Worm (Caenorhabditis elegans) whole organism, L4 larva: ENCODE results near the gene slc-25A10.
A peak's percentile ranks its signal among the peaks of the same experiment; 100 is the strongest.

Experiments used
- F26F4.8 ChIP-seq: fragments of 200-800 bp; sonication (Bioruptor generic); conservative IDR thresholded peaks from 2 replicates; pipeline ENCODE4 v1.3.6; 2022; ENCODE audit warnings: missing genetic modification characterization, missing compliant biosample characterization
- T20F7.1 ChIP-seq: fragments of 200-800 bp; sonication (Bioruptor generic); optimal IDR thresholded peaks from 2 replicates; lab custom pipeline; 2018; ENCODE audit warnings: mild to moderate bottlenecking, missing genetic modification characterization, missing compliant biosample characterization
- ZK337.2 ChIP-seq: fragments of 200-800 bp; sonication (Bioruptor generic); IDR thresholded peaks from 2 replicates; pipeline ENCODE4 v1.3.6; 2022; ENCODE audit warnings: missing genetic modification reagents, missing genetic modification characterization, missing compliant biosample characterization
- aha-1 ChIP-seq: fragments of 150-350 bp; peaks from one replicate; lab custom pipeline; 2014; ENCODE audit warnings: missing biosample characterization, missing genetic modification characterization
- ama-1 ChIP-seq: fragments of 150-350 bp; optimal IDR thresholded peaks from 2 replicates; lab custom pipeline; 2014; ENCODE audit warnings: inconsistent platforms, mixed read lengths
- arid-1 ChIP-seq: fragments of 200-800 bp; sonication (Bioruptor generic); conservative IDR thresholded peaks from 2 replicates; pipeline ENCODE4 v1.3.6; 2022; ENCODE audit warnings: missing genetic modification reagents, missing genetic modification characterization, missing compliant biosample characterization
- ceh-20 ChIP-seq: fragments of 200-800 bp; sonication (Bioruptor generic); IDR thresholded peaks from 2 replicates; pipeline ENCODE4 v1.3.6; 2022; ENCODE audit warnings: missing genetic modification reagents, missing genetic modification characterization, missing compliant biosample characterization
- ceh-32 ChIP-seq: sonication (generic microtip); optimal IDR thresholded peaks from 2 replicates; lab custom pipeline; 2016; ENCODE audit warnings: mild to moderate bottlenecking, missing genetic modification characterization, missing compliant biosample characterization; ENCODE audit not compliant: poor library complexity
- ceh-44 ChIP-seq: fragments of 200-800 bp; sonication (Bioruptor generic); IDR thresholded peaks from 2 replicates; pipeline ENCODE4 v1.3.6; 2022; ENCODE audit warnings: missing genetic modification reagents, missing genetic modification characterization, missing compliant biosample characterization
- ceh-82 ChIP-seq: sonication (generic microtip); optimal IDR thresholded peaks from 2 replicates; lab custom pipeline; 2017; ENCODE audit warnings: missing biosample characterization, missing genetic modification characterization
- cey-2 ChIP-seq: sonication (generic microtip); optimal IDR thresholded peaks from 3 replicates; lab custom pipeline; 2017; ENCODE audit warnings: missing genetic modification characterization, mild to moderate bottlenecking, missing compliant biosample characterization, antibody characterized with exemption, borderline replicate concordance; ENCODE audit not compliant: insufficient read depth
- daf-16 ChIP-seq, 3 experiments: sonication (generic microtip); optimal IDR thresholded peaks; 2 replicates each; lab custom pipeline; 2016 to 2017; ENCODE audit warnings: missing genetic modification characterization in 3 of 3, missing genetic modification reagents in 3 of 3, mild to moderate bottlenecking in 2 of 3, missing compliant biosample characterization in 2 of 3, missing biosample characterization in 1 of 3, moderate library complexity in 1 of 3
- dmd-6 ChIP-seq: fragments of 200-800 bp; sonication (Bioruptor generic); IDR thresholded peaks from 2 replicates; pipeline ENCODE4 v1.3.6; 2022; ENCODE audit warnings: missing genetic modification reagents, missing genetic modification characterization, missing compliant biosample characterization
- duxl-1 ChIP-seq: sonication (generic microtip); optimal IDR thresholded peaks from 2 replicates; lab custom pipeline; 2016; ENCODE audit warnings: mild to moderate bottlenecking, missing genetic modification characterization, moderate library complexity, missing compliant biosample characterization; ENCODE audit not compliant: poor library complexity
- dve-1 ChIP-seq: sonication (generic microtip); optimal IDR thresholded peaks from 2 replicates; lab custom pipeline; 2017; ENCODE audit warnings: antibody characterized with exemption, mild to moderate bottlenecking, missing genetic modification characterization, missing compliant biosample characterization; ENCODE audit not compliant: insufficient read depth
- egl-27 ChIP-seq: sonication (generic microtip); optimal IDR thresholded peaks from 3 replicates; lab custom pipeline; 2017; ENCODE audit warnings: missing biosample characterization, missing genetic modification reagents, missing genetic modification characterization
- hif-1 ChIP-seq, 2 experiments: sonication (generic microtip); optimal IDR thresholded peaks; 2 replicates each; lab custom pipeline; 2016 to 2017; ENCODE audit warnings: missing compliant biosample characterization in 2 of 2, missing genetic modification characterization in 2 of 2, missing genetic modification reagents in 2 of 2, missing genotype in 2 of 2, mild to moderate bottlenecking in 1 of 2
- hlh-11 ChIP-seq: fragments of 200-800 bp; sonication (Bioruptor generic); optimal IDR thresholded peaks from 2 replicates; lab custom pipeline; 2018; ENCODE audit warnings: mild to moderate bottlenecking, missing genetic modification characterization, missing compliant biosample characterization
- lin-1 ChIP-seq: fragments of 200-800 bp; sonication (Bioruptor generic); IDR thresholded peaks from 2 replicates; pipeline ENCODE4 v1.3.6; 2022; ENCODE audit warnings: missing genetic modification reagents, missing genetic modification characterization, missing compliant biosample characterization
- lin-15B ChIP-seq: fragments of 150-350 bp; sonication (generic microtip); optimal IDR thresholded peaks from 3 replicates; lab custom pipeline; 2014; ENCODE audit warnings: missing biosample characterization, missing genetic modification characterization
- lin-29 ChIP-seq: fragments of 200-800 bp; sonication (Bioruptor generic); IDR thresholded peaks from 2 replicates; pipeline ENCODE4 v1.3.6; 2022; ENCODE audit warnings: missing genetic modification reagents, missing genetic modification characterization, missing compliant biosample characterization
- lin-38 ChIP-seq: fragments of 200-800 bp; sonication (Bioruptor generic); IDR thresholded peaks from 2 replicates; pipeline ENCODE4 v1.3.6; 2022; ENCODE audit warnings: missing genetic modification reagents, missing genetic modification characterization, missing compliant biosample characterization
- lin-39 ChIP-seq: fragments of 150-350 bp; optimal IDR thresholded peaks from 2 replicates; lab custom pipeline; 2014; ENCODE audit warnings: missing biosample characterization, missing genetic modification reagents, missing genetic modification characterization
- madf-5 ChIP-seq, 2 experiments: fragments of 200-800 bp; sonication (Bioruptor generic); IDR thresholded peaks; 2 replicates each; pipeline ENCODE4 v1.3.6; 2022; ENCODE audit warnings: missing compliant biosample characterization in 2 of 2, missing genetic modification characterization in 2 of 2
- mdl-1 ChIP-seq, 2 experiments: fragments of 150-350 bp in 1 of 2; sonication (generic microtip) in 1 of 2; optimal IDR thresholded peaks; 2 replicates each; lab custom pipeline; 2014 to 2017; ENCODE audit warnings: missing biosample characterization in 2 of 2, missing genetic modification characterization in 2 of 2
- mes-2 ChIP-seq: sonication (generic microtip); optimal IDR thresholded peaks from 2 replicates; lab custom pipeline; 2016; ENCODE audit warnings: missing genotype, mild to moderate bottlenecking, missing genetic modification characterization, missing compliant biosample characterization; ENCODE audit not compliant: poor library complexity, severe bottlenecking
- mxl-2 ChIP-seq: fragments of 200-800 bp; sonication (Bioruptor generic); conservative IDR thresholded peaks from 2 replicates; pipeline ENCODE4 v1.3.6; 2022; ENCODE audit warnings: missing genetic modification reagents, missing genetic modification characterization, missing compliant biosample characterization
- nhr-10 ChIP-seq: fragments of 150-350 bp; optimal IDR thresholded peaks from 2 replicates; lab custom pipeline; 2014; ENCODE audit warnings: missing biosample characterization, missing genetic modification characterization
- nhr-102 ChIP-seq: sonication (generic microtip); optimal IDR thresholded peaks from 2 replicates; lab custom pipeline; 2016; ENCODE audit warnings: mild to moderate bottlenecking, missing genetic modification characterization, moderate library complexity, missing compliant biosample characterization
- nhr-11 ChIP-seq: fragments of 150-350 bp; optimal IDR thresholded peaks from 2 replicates; lab custom pipeline; 2014; ENCODE audit warnings: missing biosample characterization, missing genetic modification characterization
- nhr-28 ChIP-seq: fragments of 150-350 bp; optimal IDR thresholded peaks from 2 replicates; lab custom pipeline; 2014; ENCODE audit warnings: missing biosample characterization, missing genetic modification characterization
- nhr-76 ChIP-seq: fragments of 150-350 bp; optimal IDR thresholded peaks from 2 replicates; lab custom pipeline; 2014; ENCODE audit warnings: missing biosample characterization, missing genetic modification characterization
- pha-4 ChIP-seq, 2 experiments: fragments of 150-350 bp in 1 of 2; fragments of 200-800 bp in 1 of 2; sonication (Bioruptor generic) in 1 of 2; IDR thresholded peaks in 1 of 2; optimal IDR thresholded peaks in 1 of 2; 2 replicates each; pipeline versions ENCODE4 v1.3.6 to Lab custom; 2014 to 2022; ENCODE audit warnings: missing genetic modification characterization in 2 of 2, missing genetic modification reagents in 2 of 2, missing biosample characterization in 1 of 2, missing compliant biosample characterization in 1 of 2
- pqm-1 ChIP-seq: sonication (generic microtip); optimal IDR thresholded peaks from 2 replicates; lab custom pipeline; 2017; ENCODE audit warnings: missing biosample characterization, missing genetic modification characterization
- rbr-2 ChIP-seq: sonication (generic microtip); optimal IDR thresholded peaks from 2 replicates; lab custom pipeline; 2016; ENCODE audit warnings: missing genotype, missing genetic modification characterization, missing compliant biosample characterization
- skn-1 ChIP-seq: fragments of 150-350 bp; optimal IDR thresholded peaks from 2 replicates; lab custom pipeline; 2014; ENCODE audit warnings: missing biosample characterization, missing genetic modification characterization
- snpc-1.2 ChIP-seq: fragments of 200-800 bp; sonication (Bioruptor generic); IDR thresholded peaks from 2 replicates; pipeline ENCODE4 v1.3.6; 2022; ENCODE audit warnings: missing genetic modification reagents, missing genetic modification characterization, missing compliant biosample characterization
- tra-1 ChIP-seq: fragments of 200-800 bp; sonication (Bioruptor generic); IDR thresholded peaks from 2 replicates; pipeline ENCODE4 v1.3.6; 2022; ENCODE audit warnings: missing genetic modification reagents, missing genetic modification characterization, missing compliant biosample characterization
- unc-130 ChIP-seq: sonication (generic microtip); optimal IDR thresholded peaks from 2 replicates; lab custom pipeline; 2016; ENCODE audit warnings: missing genetic modification reagents, missing genetic modification characterization, missing compliant biosample characterization
- unc-39 ChIP-seq: sonication (generic microtip); optimal IDR thresholded peaks from 2 replicates; lab custom pipeline; 2017; ENCODE audit warnings: missing biosample characterization, missing genetic modification characterization
- zfp-2 ChIP-seq: sonication (generic microtip); optimal IDR thresholded peaks from 2 replicates; lab custom pipeline; 2016; ENCODE audit warnings: mild to moderate bottlenecking, missing genetic modification characterization, missing compliant biosample characterization
- zfp-3 ChIP-seq: fragments of 200-800 bp; sonication (Bioruptor generic); conservative IDR thresholded peaks from 2 replicates; pipeline ENCODE4 v1.3.6; 2022; ENCODE audit warnings: missing genetic modification reagents, missing genetic modification characterization, missing compliant biosample characterization

The slc-25A10 gene

DNA sequence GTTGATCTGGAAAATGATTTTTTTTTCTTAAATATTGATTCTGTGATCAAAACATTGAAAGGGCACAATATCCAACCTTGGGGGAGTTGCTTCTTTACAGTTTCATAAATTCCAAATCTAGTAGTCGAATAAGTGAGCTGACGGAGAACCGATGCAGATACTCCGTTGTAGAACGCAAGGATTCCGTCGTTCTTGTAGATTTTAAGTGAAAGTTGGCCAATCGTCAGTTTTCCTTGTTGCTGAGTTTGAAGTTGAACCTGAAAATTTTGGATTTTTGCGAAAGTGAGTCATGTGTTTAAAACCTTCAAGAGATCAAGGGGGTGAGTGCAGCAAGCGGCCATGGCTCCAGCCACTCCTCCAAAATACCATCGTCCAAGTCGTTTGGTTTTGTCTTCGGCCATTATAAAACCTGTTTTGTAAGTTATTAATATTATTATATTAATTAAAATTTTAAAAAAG lies at the start of gene slc-25A10:
Gene slc-25A10, minus strand, starts transcription at position 409 of the 459 bp plus-strand sequence.
- peak; percentile 32 for TF ChIP-seq aha-1 (tag; lab: Kevin White, UChicago)
- TF ChIP-seq ceh-20 (GFP tag; lab: Robert Waterston, UW), result 0 out of 2 replicates have a peak, but pooled peaks have one; percentile 40
- TF ChIP-seq ama-1 (lab: Kevin White, UChicago), result peak; percentile 74
- TF ChIP-seq lin-38 (GFP tag; lab: Robert Waterston, UW), result 0 out of 2 replicates have a peak, but pooled peaks have one; percentile 10
- no peak for TF ChIP-seq snpc-1.2 (GFP tag; lab: Robert Waterston, UW)
- TF ChIP-seq skn-1 (tag; lab: Kevin White, UChicago), result no peak
- peak; percentile 10 for TF ChIP-seq duxl-1 (tag; lab: Kevin White, UChicago)

DNA sequence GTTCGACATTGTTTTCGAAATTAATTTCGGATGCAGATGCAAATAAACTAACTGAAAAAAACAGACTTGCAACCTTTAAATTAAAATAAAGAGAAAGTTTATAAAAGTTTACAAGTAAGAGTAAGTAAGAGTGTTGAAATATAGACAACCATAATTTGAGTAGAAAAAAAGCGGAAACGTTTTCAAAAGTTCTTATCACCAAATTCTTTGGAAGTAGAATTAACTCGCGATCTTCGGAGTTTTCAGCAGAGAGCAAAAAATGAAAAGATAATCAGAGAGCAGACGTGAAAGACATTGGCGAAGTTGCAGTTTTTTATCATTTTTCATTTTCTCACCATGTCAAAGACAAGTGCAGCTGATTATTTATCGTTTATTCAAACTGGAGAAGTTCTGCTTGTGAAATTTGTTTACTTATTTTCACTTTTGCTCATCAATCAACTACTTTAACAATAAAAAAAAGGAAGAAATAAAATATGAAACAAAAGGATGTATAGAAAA lies 36.3 kb upstream of the slc-25A10 start, which contains the start of gene abts-4:
Gene abts-4, minus strand, starts transcription at position 51 of the 498 bp plus-strand sequence.
- TF ChIP-seq T20F7.1 (GFP tag; lab: Kevin White, UChicago), result no peak
- no peak for TF ChIP-seq cey-2 (tag; lab: Kevin White, UChicago)
- TF ChIP-seq daf-16 (GFP tag; optimal IDR thresholded peaks at IDR 0.05; lab: Kevin White, UChicago), result no peak
- peak; percentile 5 for TF ChIP-seq daf-16 (tag; optimal IDR thresholded peaks at IDR 0.05; lab: Kevin White, UChicago)
- no peak for TF ChIP-seq rbr-2 (tag; lab: Kevin White, UChicago)
- TF ChIP-seq dve-1 (tag; lab: Kevin White, UChicago), result peak; percentile 38
- peak; percentile 59 for TF ChIP-seq pqm-1 (tag; lab: Kevin White, UChicago)
- TF ChIP-seq arid-1 (GFP tag; lab: Robert Waterston, UW), result no peak
- TF ChIP-seq dmd-6, result peak; percentile 69
- TF ChIP-seq zfp-2 (tag; lab: Kevin White, UChicago), result no peak
- peak; percentile 42 for TF ChIP-seq nhr-28 (tag; lab: Kevin White, UChicago)

DNA sequence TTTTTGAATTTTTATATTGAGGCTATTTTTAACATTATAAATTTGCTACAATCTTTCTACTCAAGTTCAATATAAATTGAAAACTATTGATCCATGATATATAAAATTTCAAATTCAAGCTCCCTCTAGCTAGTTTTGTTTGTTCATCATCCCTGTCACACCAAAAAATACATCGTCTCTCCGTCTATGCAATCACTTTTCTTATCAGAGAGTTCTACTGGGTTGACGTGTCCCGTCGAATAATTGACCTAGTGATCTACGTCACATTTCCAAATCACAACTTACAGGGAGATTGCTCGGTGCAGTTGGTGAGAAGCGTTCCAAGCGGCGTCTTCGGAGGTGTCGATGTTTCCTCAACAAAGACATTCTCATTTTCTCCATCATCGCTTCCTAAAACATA lies 35.7 kb upstream of the slc-25A10 start:
- no peak for TF ChIP-seq F26F4.8 (GFP tag; lab: Robert Waterston, UW)
- TF ChIP-seq hif-1 (tag; optimal IDR thresholded peaks at IDR 0.05; lab: Kevin White, UChicago), result no peak
- TF ChIP-seq dve-1 (tag; lab: Kevin White, UChicago), result peak; percentile 20
- TF ChIP-seq unc-39, result no peak
- no peak for TF ChIP-seq ceh-82 (tag; lab: Kevin White, UChicago)
- peak; percentile 25 for TF ChIP-seq nhr-28 (tag; lab: Kevin White, UChicago)
- TF ChIP-seq dmd-6, result peak; percentile 79
- TF ChIP-seq mes-2 (tag; lab: Kevin White, UChicago), result no peak
- no peak for TF ChIP-seq pha-4 (GFP tag; IDR thresholded peaks at IDR 0.05; lab: Robert Waterston, UW)
- no peak for TF ChIP-seq pha-4 (tag; optimal IDR thresholded peaks at IDR 0.05; lab: Kevin White, UChicago)
- no peak for TF ChIP-seq arid-1 (GFP tag; lab: Robert Waterston, UW)
- TF ChIP-seq lin-1 (GFP tag; lab: Robert Waterston, UW), result no peak
- TF ChIP-seq zfp-3 (GFP tag; lab: Robert Waterston, UW), result 0 out of 2 replicates have a peak, but pooled peaks have one; percentile 18
- TF ChIP-seq pqm-1 (tag; lab: Kevin White, UChicago), result peak; percentile 39
- TF ChIP-seq nhr-10 (tag; lab: Kevin White, UChicago), result no peak
- no peak for TF ChIP-seq egl-27 (tag; lab: Kevin White, UChicago)
- no peak for TF ChIP-seq T20F7.1 (GFP tag; lab: Kevin White, UChicago)
- TF ChIP-seq ama-1 (lab: Kevin White, UChicago), result no peak
- TF ChIP-seq nhr-11 (tag; lab: Kevin White, UChicago), result no peak
- no peak for TF ChIP-seq mxl-2 (GFP tag; lab: Robert Waterston, UW)
- TF ChIP-seq lin-39, result no peak
- no peak for TF ChIP-seq ZK337.2 (GFP tag; lab: Robert Waterston, UW)
- no peak for TF ChIP-seq ceh-32
- no peak for TF ChIP-seq lin-29
- TF ChIP-seq nhr-102 (tag; lab: Kevin White, UChicago), result no peak
- TF ChIP-seq lin-15B (tag; lab: Kevin White, UChicago), result no peak
- no peak for TF ChIP-seq mdl-1 (tag; optimal IDR thresholded peaks at IDR 0.05; lab: Kevin White, UChicago)
- TF ChIP-seq unc-130 (GFP tag; lab: Kevin White, UChicago), result no peak
- no peak for TF ChIP-seq nhr-76 (tag; lab: Kevin White, UChicago)
- TF ChIP-seq skn-1 (tag; lab: Kevin White, UChicago), result no peak
- TF ChIP-seq hlh-11 (tag; lab: Kevin White, UChicago), result peak; percentile 41
- TF ChIP-seq tra-1 (GFP tag; lab: Robert Waterston, UW), result no peak
- no peak for TF ChIP-seq rbr-2 (tag; lab: Kevin White, UChicago)
- no peak for TF ChIP-seq daf-16 (GFP tag; optimal IDR thresholded peaks at IDR 0.05; lab: Kevin White, UChicago)
- peak; percentile 26 for TF ChIP-seq daf-16 (tag; optimal IDR thresholded peaks at IDR 0.05; lab: Kevin White, UChicago)
- TF ChIP-seq madf-5 (GFP tag; IDR thresholded peaks at IDR 0.05; lab: Robert Waterston, UW), result no peak
- no peak for TF ChIP-seq lin-38 (GFP tag; lab: Robert Waterston, UW)
- no peak for TF ChIP-seq ceh-44 (GFP tag; lab: Robert Waterston, UW)
